Worm (Caenorhabditis elegans) whole organism, early embryonic: ENCODE measurements around the gene wht-4.
"Not testable (repeated sequence)": the region's sequence is repeated elsewhere in the genome, so short reads cannot be mapped to it uniquely, and the experiment has no call there.

Source experiments
- ama-1 ChIP-seq: fragments of 150-350 bp; optimal IDR thresholded peaks from 2 replicates; lab custom pipeline; 2014
- ceh-13 ChIP-seq: fragments of 200-800 bp; sonication (Bioruptor generic); optimal IDR thresholded peaks from 2 replicates; lab custom pipeline; 2018; ENCODE audit warnings: mild to moderate bottlenecking, missing genetic modification characterization, missing compliant biosample characterization
- hmbx-1 ChIP-seq: sonication (generic microtip); optimal IDR thresholded peaks from 2 replicates; lab custom pipeline; 2016; ENCODE audit warnings: mild to moderate bottlenecking, missing genetic modification characterization, missing compliant biosample characterization
- scrt-1 ChIP-seq: fragments of 200-800 bp; sonication (Bioruptor generic); IDR thresholded peaks from 2 replicates; pipeline ENCODE4 v1.3.6; 2022; ENCODE audit warnings: missing genetic modification characterization, missing compliant biosample characterization
- tbx-37 ChIP-seq: fragments of 200-800 bp; sonication (Bioruptor generic); conservative IDR thresholded peaks from 2 replicates; pipeline ENCODE4 v1.3.6; 2022; ENCODE audit warnings: missing genetic modification reagents, missing genetic modification characterization, missing compliant biosample characterization

ce11 chrII:3290544-3290943 lies 11.8 kb downstream of the wht-4 start, which contains the start of gene F39E9.14:
- not testable (repeated sequence) for TF ChIP-seq ama-1; tbx-37; scrt-1 (GFP tag; lab: Robert Waterston, UW); ceh-13 (GFP tag; lab: Kevin White, UChicago); hmbx-1
